Worm (Caenorhabditis elegans) whole organism, mixed stage, embryonic: Measurements from ENCODE around the gene fkh-8.

Source experiments
- blmp-1 ChIP-seq: fragments of 150-350 bp; optimal IDR thresholded peaks from 2 replicates; lab custom pipeline; 2014; ENCODE audit warnings: missing biosample characterization, missing genetic modification characterization
- lin-13 ChIP-seq: fragments of 150-350 bp; optimal IDR thresholded peaks from 2 replicates; lab custom pipeline; 2014; ENCODE audit warnings: missing biosample characterization, missing genetic modification characterization
- mab-5 ChIP-seq: fragments of 150-350 bp; optimal IDR thresholded peaks from 2 replicates; lab custom pipeline; 2014; ENCODE audit warnings: missing biosample characterization, missing genetic modification characterization
- mls-2 ChIP-seq: sonication (generic microtip); optimal IDR thresholded peaks from 2 replicates; lab custom pipeline; 2016; ENCODE audit warnings: mild to moderate bottlenecking, missing genetic modification characterization, moderate library complexity, missing compliant biosample characterization
- nhr-237 ChIP-seq: fragments of 150-350 bp; optimal IDR thresholded peaks from 2 replicates; lab custom pipeline; 2014; ENCODE audit warnings: missing biosample characterization, missing genetic modification characterization
- snpc-4 ChIP-seq: fragments of 150-350 bp; optimal IDR thresholded peaks from 2 replicates; lab custom pipeline; 2014; ENCODE audit warnings: missing biosample characterization, missing genetic modification characterization
- sptf-1 ChIP-seq: sonication (generic microtip); optimal IDR thresholded peaks from 2 replicates; lab custom pipeline; 2017; ENCODE audit warnings: mild to moderate bottlenecking, missing genetic modification characterization, moderate library complexity, missing compliant biosample characterization
- unc-39 ChIP-seq: fragments of 150-350 bp; optimal IDR thresholded peaks from 2 replicates; lab custom pipeline; 2014; ENCODE audit warnings: missing biosample characterization, missing genetic modification characterization

- no peak for TF ChIP-seq snpc-4 (tag; lab: Kevin White, UChicago)
- no peak for TF ChIP-seq lin-13
- no peak for TF ChIP-seq blmp-1 (tag; lab: Kevin White, UChicago)
- no peak for TF ChIP-seq unc-39 (tag; lab: Kevin White, UChicago)
- TF ChIP-seq mls-2 (tag; lab: Kevin White, UChicago) = no peak
- TF ChIP-seq nhr-237 (tag; lab: Kevin White, UChicago) = no peak
- no peak for TF ChIP-seq mab-5 (tag; lab: Kevin White, UChicago)
- no peak for TF ChIP-seq sptf-1 (tag; lab: Kevin White, UChicago)
Measured at ce11 chrII:6176154-6176897, 14.9 kb downstream of the fkh-8 start.
